Fruit fly (Drosophila melanogaster) whole organism, larva: ENCODE data around the gene CG34409.

Experiments used
- noc ChIP-seq: fragments of 200-800 bp; sonication (Bioruptor generic); optimal IDR thresholded peaks from 3 replicates; lab custom pipeline; 2019; ENCODE audit warnings: missing biosample characterization, mild to moderate bottlenecking, missing genetic modification characterization, moderate library complexity

The CG34409 gene

dm6 chr3R:9762955-9763931 is 17.1 kb upstream of the CG34409 start, which contains the start of the genes Snap24 and CG8478:
TSS of gene Snap24 (minus strand) at chr3R:9763150.
TSS of gene CG8478 (plus strand) at chr3R:9763650.
- TF ChIP-seq noc = no peak

- no peak for TF ChIP-seq noc
Measured at dm6 chr3R:9759360-9760191, 13.4 kb upstream of the CG34409 start, which contains the start of gene Mpi. TSS of gene Mpi (plus strand) at chr3R:9759622.

dm6 chr3R:9756187-9756586 is 10.0 kb upstream of the CG34409 start, which contains the start of the genes Alg12 and Rpt3R:
TSS of gene Alg12 (plus strand) at chr3R:9756491.
TSS of gene Rpt3R (minus strand) at chr3R:9756510.
- no peak for TF ChIP-seq noc

- no peak for TF ChIP-seq noc
Measured at dm6 chr3R:9754487-9754886, 8.3 kb upstream of the CG34409 start, which contains the start of gene Tti1. TSS of gene Tti1 (minus strand) at chr3R:9754686.

dm6 chr3R:9747900-9748663 is 1.9 kb upstream of the CG34409 start:
- no peak for TF ChIP-seq noc

- no peak for TF ChIP-seq noc
Measured at dm6 chr3R:9747875-9747899, 1.5 kb upstream of the CG34409 start, which contains the start of gene PpD3. TSS of gene PpD3 (plus strand) at chr3R:9747875.

- no peak for TF ChIP-seq noc
Measured at dm6 chr3R:9747272-9747874, 1.2 kb upstream of the CG34409 start, which contains the start of gene CG12948. TSS of gene CG12948 (minus strand) at chr3R:9747744.

dm6 chr3R:9745442-9745841 is 725 bp downstream of the CG34409 start:
- no peak for TF ChIP-seq noc

dm6 chr3R:9743995-9744394 is 2.2 kb downstream of the CG34409 start:
- no peak for TF ChIP-seq noc

dm6 chr3R:9743217-9743616 is 3.0 kb downstream of the CG34409 start, which contains the start of gene CG31415:
TSS of gene CG31415 (plus strand) at chr3R:9743517.
- TF ChIP-seq noc = no peak

- no peak for TF ChIP-seq noc
Measured at dm6 chr3R:9740713-9741112, 5.5 kb downstream of the CG34409 start, which contains the start of gene Pnn. TSS of gene Pnn (plus strand) at chr3R:9740899.

dm6 chr3R:9739793-9740192 is 6.4 kb downstream of the CG34409 start, which contains the start of gene side-VII:
TSS of gene side-VII (minus strand) at chr3R:9739979.
- no peak for TF ChIP-seq noc

- no peak for TF ChIP-seq noc
Measured at dm6 chr3R:9735151-9735550, 11.0 kb downstream of the CG34409 start.

- TF ChIP-seq noc = no peak
Measured at dm6 chr3R:9733150-9733549, 13.0 kb downstream of the CG34409 start, which contains the start of gene alphaTub85E. TSS of gene alphaTub85E (minus strand) at chr3R:9733250.

dm6 chr3R:9730784-9731183 is 15.4 kb downstream of the CG34409 start, which contains the start of gene FoxP:
TSS of gene FoxP (minus strand) at chr3R:9730872.
- TF ChIP-seq noc = no peak
